Fruit fly (Drosophila melanogaster): ENCODE data around the gene CG8568.

DNA sequence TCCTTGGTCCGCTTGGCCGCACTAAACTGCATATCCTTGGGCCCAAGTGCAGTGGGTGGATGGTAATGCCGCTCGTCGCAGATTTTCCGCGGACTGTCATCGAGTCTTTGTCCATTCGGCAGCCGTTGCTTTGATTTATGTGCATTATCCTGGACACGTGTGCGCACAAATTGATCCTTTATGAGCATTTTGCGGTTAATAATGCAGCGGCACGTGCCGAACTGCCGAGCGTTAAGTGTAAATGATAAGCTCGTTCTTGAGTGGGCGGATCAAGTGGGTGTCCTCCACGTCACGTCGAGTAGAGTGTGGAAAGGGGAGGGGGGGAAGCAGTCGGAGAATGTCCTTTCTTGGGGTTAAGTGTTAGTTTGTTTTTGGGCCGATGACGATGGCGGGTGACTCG is 44.6 kb downstream of the CG8568 start:
- TF ChIP-seq dsx (GFP tag; optimal IDR thresholded peaks at IDR 0.05; ENCODE audit: poor library complexity, severe bottlenecking) (no peak), CG34406 (GFP tag; optimal IDR thresholded peaks at IDR 0.05) (no peak)

Measured in whole organism, prepupa.